Worm (Caenorhabditis elegans) whole organism, L2 larva: ENCODE results near the gene lgmn-1.

ENCODE experiments used
- nhr-129 ChIP-seq: fragments of 150-350 bp; optimal IDR thresholded peaks from 2 replicates; lab custom pipeline; 2014; ENCODE audit warnings: missing biosample characterization, missing genetic modification characterization
- peb-1 ChIP-seq: fragments of 150-350 bp; optimal IDR thresholded peaks from 2 replicates; lab custom pipeline; 2014; ENCODE audit warnings: missing biosample characterization, missing genetic modification characterization

Gene lgmn-1

ce11 chrV:12563187-12563586 is 50.3 kb downstream of the lgmn-1 start, which contains the start of gene mrps-5:
TSS of gene mrps-5 (plus strand) at chrV:12563487.
- TF ChIP-seq nhr-129, result no peak
- no peak for TF ChIP-seq peb-1 (tag; lab: Kevin White, UChicago)
